Worm (Caenorhabditis elegans) whole organism, early embryonic: ENCODE data around the gene srw-26.

ENCODE experiments used
- B0310.2 ChIP-seq: sonication (generic microtip); optimal IDR thresholded peaks from 2 replicates; lab custom pipeline; 2016; ENCODE audit warnings: mild to moderate bottlenecking, missing genetic modification characterization, missing compliant biosample characterization
- F13C5.2 ChIP-seq: sonication (generic microtip); optimal IDR thresholded peaks from 2 replicates; lab custom pipeline; 2017; ENCODE audit warnings: mild to moderate bottlenecking, missing genetic modification characterization, inconsistent platforms, missing compliant biosample characterization
- aly-1 ChIP-seq: sonication (generic microtip); optimal IDR thresholded peaks from 2 replicates; lab custom pipeline; 2016; ENCODE audit warnings: missing genetic modification characterization, missing compliant biosample characterization
- ama-1 ChIP-seq: fragments of 150-350 bp; optimal IDR thresholded peaks from 2 replicates; lab custom pipeline; 2014
- ceh-36 ChIP-seq: sonication (generic microtip); optimal IDR thresholded peaks from 2 replicates; lab custom pipeline; 2016; ENCODE audit warnings: missing genetic modification characterization, inconsistent platforms, missing compliant biosample characterization
- ets-7 ChIP-seq: sonication (generic microtip); optimal IDR thresholded peaks from 2 replicates; lab custom pipeline; 2016; ENCODE audit warnings: missing genotype, missing genetic modification characterization, missing compliant biosample characterization
- flt-1 ChIP-seq: fragments of 200-800 bp; sonication (Bioruptor generic); IDR thresholded peaks from 2 replicates; pipeline ENCODE4 v1.3.6; 2022; ENCODE audit warnings: missing genetic modification characterization, missing compliant biosample characterization
- hmg-4 ChIP-seq: fragments of 200-800 bp; sonication (Bioruptor generic); optimal IDR thresholded peaks from 2 replicates; lab custom pipeline; 2018; ENCODE audit warnings: mild to moderate bottlenecking, missing genetic modification characterization, missing compliant biosample characterization
- scrt-1 ChIP-seq: fragments of 200-800 bp; sonication (Bioruptor generic); IDR thresholded peaks from 2 replicates; pipeline ENCODE4 v1.3.6; 2022; ENCODE audit warnings: missing genetic modification characterization, missing compliant biosample characterization
- tbx-11 ChIP-seq: fragments of 200-800 bp; sonication (Bioruptor generic); IDR thresholded peaks from 2 replicates; pipeline ENCODE4 v1.3.6; 2022; ENCODE audit warnings: missing genetic modification characterization, missing compliant biosample characterization
- tra-4 ChIP-seq: sonication (generic microtip); optimal IDR thresholded peaks from 2 replicates; lab custom pipeline; 2017; ENCODE audit warnings: missing genetic modification characterization, missing compliant biosample characterization

ce11 chrV:15920273-15920672, 12.0 kb downstream of the srw-26 start, which contains the start of gene F35E8.10:
- no peak for TF ChIP-seq ama-1 (lab: Kevin White, UChicago)
- TF ChIP-seq F13C5.2 (tag; lab: Kevin White, UChicago), result no peak
- TF ChIP-seq aly-1, result no peak
- no peak for TF ChIP-seq hmg-4
- no peak for TF ChIP-seq scrt-1 (GFP tag; lab: Robert Waterston, UW)
- no peak for TF ChIP-seq tbx-11 (GFP tag; lab: Robert Waterston, UW)
- no peak for TF ChIP-seq ets-7 (tag; lab: Kevin White, UChicago)
- TF ChIP-seq B0310.2, result no peak
- TF ChIP-seq ceh-36 (tag; lab: Kevin White, UChicago), result no peak
- no peak for TF ChIP-seq flt-1 (GFP tag; lab: Robert Waterston, UW)
- no peak for TF ChIP-seq tra-4
